Fruit fly (Drosophila melanogaster) ovary, adult (tissue): ENCODE results near the gene CG32700.
A peak's percentile ranks its signal among the peaks of the same experiment; 100 is the strongest.

Source experiments
- CG17801 ChIP-seq: fragments of 200-800 bp; optimal IDR thresholded peaks from 2 replicates; lab custom pipeline; 2019; ENCODE audit warnings: missing biosample characterization, mild to moderate bottlenecking, missing genetic modification characterization, moderate library complexity; ENCODE audit not compliant: partially characterized antibody

CG32700 gene

dm6 chrX:9485175-9485574 is 65.5 kb downstream of the CG32700 start:
- no peak for TF ChIP-seq CG17801 (GFP tag; lab: Kevin White, UChicago)

dm6 chrX:9483613-9484012 is 67.0 kb downstream of the CG32700 start:
- no peak for TF ChIP-seq CG17801 (GFP tag; lab: Kevin White, UChicago)

- no peak for TF ChIP-seq CG17801 (GFP tag; lab: Kevin White, UChicago)
These were observed 71.9 kb downstream of the CG32700 start for dm6 chrX:9478756-9479155.

dm6 chrX:9476908-9477307 is 73.7 kb downstream of the CG32700 start:
- peak; percentile 20 for TF ChIP-seq CG17801 (GFP tag; lab: Kevin White, UChicago)

dm6 chrX:9474115-9474514 is 76.5 kb downstream of the CG32700 start:
- TF ChIP-seq CG17801 (GFP tag; lab: Kevin White, UChicago) = no peak

DNA sequence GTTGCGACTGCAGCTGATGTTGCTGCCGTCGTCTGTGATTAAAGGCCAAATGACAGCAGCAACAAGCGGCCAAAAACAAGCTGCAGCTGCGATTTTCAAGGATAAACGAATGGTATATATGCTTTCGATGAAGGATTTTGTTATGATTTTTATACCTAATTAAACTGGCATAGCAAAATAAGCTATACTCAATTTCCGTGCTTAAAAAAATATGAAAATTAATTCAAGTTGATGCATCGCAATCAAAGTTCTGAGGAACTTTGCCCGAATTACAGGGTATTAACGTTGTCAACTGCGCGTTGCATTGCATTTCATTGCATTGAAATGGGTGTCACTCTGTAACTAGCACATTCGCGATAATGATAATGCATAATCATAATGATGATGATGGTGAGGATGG is 82.4 kb downstream of the CG32700 start:
- no peak for TF ChIP-seq CG17801 (GFP tag; lab: Kevin White, UChicago)

- TF ChIP-seq CG17801 (GFP tag; lab: Kevin White, UChicago) = no peak
These were observed 83.0 kb downstream of the CG32700 start for dm6 chrX:9467656-9468055.

- TF ChIP-seq CG17801 (GFP tag; lab: Kevin White, UChicago) = no peak
These were observed 83.6 kb downstream of the CG32700 start for dm6 chrX:9467066-9467465.

- no peak for TF ChIP-seq CG17801 (GFP tag; lab: Kevin White, UChicago)
These were observed 84.1 kb downstream of the CG32700 start for dm6 chrX:9466579-9466995.

DNA sequence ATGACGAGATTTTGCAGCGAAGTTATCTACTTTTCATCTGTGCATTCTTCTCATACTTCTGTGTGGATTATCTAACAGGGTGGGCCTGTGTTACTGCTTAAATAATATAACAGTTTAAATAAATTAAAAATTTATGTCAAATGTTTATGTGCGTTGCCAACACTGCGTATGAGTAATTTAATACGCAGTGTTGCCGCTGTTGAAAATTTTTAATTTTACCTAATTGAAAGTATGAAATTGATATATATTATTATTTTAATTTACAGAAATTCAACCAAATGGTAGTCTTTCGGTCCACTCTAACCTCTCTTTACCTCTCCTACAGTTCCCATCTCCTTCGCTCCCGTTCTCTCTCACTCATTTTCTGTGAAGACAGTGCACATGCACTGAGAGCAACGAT is 84.5 kb downstream of the CG32700 start:
- peak; percentile 51 for TF ChIP-seq CG17801 (GFP tag; lab: Kevin White, UChicago)

- TF ChIP-seq CG17801 (GFP tag; lab: Kevin White, UChicago) = no peak
These were observed 89.9 kb downstream of the CG32700 start for dm6 chrX:9460618-9461245.

DNA sequence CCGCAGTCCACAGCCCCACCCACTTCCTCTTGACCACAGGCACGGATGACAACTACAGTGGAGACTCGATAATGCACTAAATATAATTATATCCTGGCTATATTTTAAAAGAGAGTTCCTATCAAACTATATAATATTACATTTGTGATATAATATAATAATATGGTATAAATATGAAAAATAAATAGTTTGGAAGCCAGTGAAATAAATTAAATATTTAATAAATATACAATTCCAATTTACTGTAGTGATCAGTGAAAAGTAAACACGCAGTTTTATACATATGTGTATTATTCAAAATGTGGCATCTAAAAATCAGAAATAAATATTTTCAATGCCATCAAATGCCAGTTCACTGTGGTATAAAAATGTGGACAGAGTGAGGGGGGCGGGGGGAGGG is 94.3 kb downstream of the CG32700 start:
- no peak for TF ChIP-seq CG17801 (GFP tag; lab: Kevin White, UChicago)
